Worm (Caenorhabditis elegans) whole organism, L1 larva: ENCODE data around the gene C15H11.11.

Source experiments
- C16A3.4 ChIP-seq: fragments of 150-350 bp; optimal IDR thresholded peaks from 2 replicates; lab custom pipeline; 2014; ENCODE audit warnings: missing biosample characterization, missing genetic modification characterization
- F16B12.6 ChIP-seq: fragments of 150-350 bp; optimal IDR thresholded peaks from 2 replicates; lab custom pipeline; 2014; ENCODE audit warnings: missing biosample characterization, missing genetic modification characterization
- aha-1 ChIP-seq: fragments of 150-350 bp; optimal IDR thresholded peaks from 2 replicates; lab custom pipeline; 2014; ENCODE audit warnings: missing biosample characterization, missing genetic modification characterization
- ama-1 ChIP-seq: fragments of 150-350 bp; optimal IDR thresholded peaks from 2 replicates; lab custom pipeline; 2014
- ceh-63 ChIP-seq: fragments of 200-800 bp; sonication (Bioruptor generic); optimal IDR thresholded peaks from 2 replicates; lab custom pipeline; 2018; ENCODE audit warnings: mild to moderate bottlenecking, missing genetic modification characterization, missing compliant biosample characterization
- ceh-82 ChIP-seq, 3 experiments: fragments of 150-350 bp in 1 of 3; sonication (generic microtip) in 2 of 3; optimal IDR thresholded peaks; 2 replicates each; lab custom pipeline; 2014 to 2017; ENCODE audit warnings: missing biosample characterization in 3 of 3, missing genetic modification characterization in 3 of 3
- ceh-88 ChIP-seq: fragments of 200-800 bp; sonication (Bioruptor generic); IDR thresholded peaks from 2 replicates; pipeline ENCODE4 v1.3.6; 2022; ENCODE audit warnings: missing genetic modification characterization, missing compliant biosample characterization
- dpl-1 ChIP-seq, 3 experiments: fragments of 150-350 bp in 2 of 3; sonication (generic microtip) in 1 of 3; optimal IDR thresholded peaks; 2 replicates each; lab custom pipeline; 2014 to 2017; ENCODE audit warnings: missing biosample characterization in 3 of 3, missing genetic modification characterization in 3 of 3, missing genetic modification reagents in 3 of 3
- efl-1 ChIP-seq, 4 experiments: fragments of 150-350 bp; optimal IDR thresholded peaks in 3 of 4; peaks in 1 of 4; 1 replicate in 1 of 4; 2 replicates in 3 of 4; lab custom pipeline; 2014; ENCODE audit warnings: missing biosample characterization in 2 of 4, missing genetic modification characterization in 2 of 4, missing genetic modification reagents in 2 of 4
- egl-13 ChIP-seq: sonication (generic microtip); optimal IDR thresholded peaks from 2 replicates; lab custom pipeline; 2016; ENCODE audit warnings: missing genotype, missing genetic modification reagents, missing genetic modification characterization, missing compliant biosample characterization
- elt-2 ChIP-seq: sonication (generic microtip); optimal IDR thresholded peaks from 2 replicates; lab custom pipeline; 2016; ENCODE audit warnings: missing genetic modification characterization, mild to moderate bottlenecking, inconsistent platforms, missing compliant biosample characterization, missing genetic modification reagents
- elt-3 ChIP-seq, 6 experiments: fragments of 150-350 bp in 1 of 6; sonication (generic microtip); optimal IDR thresholded peaks; 2 replicates each; lab custom pipeline; 2017 to 2018; ENCODE audit warnings: missing biosample characterization in 6 of 6, missing genetic modification characterization in 6 of 6, inconsistent platforms in 1 of 6
- fkh-8 ChIP-seq: sonication (generic microtip); optimal IDR thresholded peaks from 2 replicates; lab custom pipeline; 2016; ENCODE audit warnings: mild to moderate bottlenecking, missing genetic modification characterization, missing compliant biosample characterization
- irx-1 ChIP-seq: sonication (generic microtip); optimal IDR thresholded peaks from 2 replicates; lab custom pipeline; 2016; ENCODE audit warnings: missing genetic modification characterization, missing compliant biosample characterization
- isw-1 ChIP-seq: fragments of 200-800 bp; sonication (Bioruptor generic); IDR thresholded peaks from 2 replicates; pipeline ENCODE4 v1.3.6; 2022; ENCODE audit warnings: missing genetic modification characterization, missing compliant biosample characterization
- jun-1 ChIP-seq: fragments of 150-350 bp; optimal IDR thresholded peaks from 2 replicates; lab custom pipeline; 2014; ENCODE audit warnings: missing biosample characterization, missing genetic modification reagents, missing genetic modification characterization
- lin-14 ChIP-seq: fragments of 200-800 bp; sonication (Bioruptor generic); optimal IDR thresholded peaks from 2 replicates; lab custom pipeline; 2018; ENCODE audit warnings: mild to moderate bottlenecking, missing genetic modification characterization, moderate library complexity, missing compliant biosample characterization
- lin-15B ChIP-seq: fragments of 150-350 bp; sonication (generic microtip); optimal IDR thresholded peaks from 3 replicates; lab custom pipeline; 2014; ENCODE audit warnings: missing biosample characterization, missing genetic modification characterization
- lin-35 ChIP-seq, 2 experiments: fragments of 150-350 bp; optimal IDR thresholded peaks; 2 replicates each; lab custom pipeline; 2014; ENCODE audit warnings: missing biosample characterization in 2 of 2, missing genetic modification characterization in 2 of 2, missing genetic modification reagents in 2 of 2
- lin-39 ChIP-seq: fragments of 150-350 bp; optimal IDR thresholded peaks from 2 replicates; lab custom pipeline; 2014; ENCODE audit warnings: missing biosample characterization, missing genetic modification reagents, missing genetic modification characterization
- lsy-2 ChIP-seq, 2 experiments: fragments of 150-350 bp; optimal IDR thresholded peaks; 2 replicates each; lab custom pipeline; 2014; ENCODE audit warnings: missing biosample characterization in 2 of 2, missing genetic modification characterization in 2 of 2
- mab-9 ChIP-seq: fragments of 200-800 bp; sonication (Bioruptor generic); IDR thresholded peaks from 2 replicates; pipeline ENCODE4 v1.3.6; 2022; ENCODE audit warnings: missing genetic modification reagents, missing genetic modification characterization, missing compliant biosample characterization
- mdl-1 ChIP-seq, 2 experiments: fragments of 150-350 bp; optimal IDR thresholded peaks; 2 replicates each; lab custom pipeline; 2014 to 2017; ENCODE audit warnings: missing biosample characterization in 2 of 2, missing genetic modification characterization in 2 of 2, inconsistent platforms in 1 of 2
- nhr-12 ChIP-seq: sonication (generic microtip); optimal IDR thresholded peaks from 2 replicates; lab custom pipeline; 2017; ENCODE audit warnings: missing biosample characterization, missing genetic modification characterization
- nhr-20 ChIP-seq: sonication (generic microtip); optimal IDR thresholded peaks from 2 replicates; lab custom pipeline; 2016; ENCODE audit warnings: mild to moderate bottlenecking, missing genetic modification characterization, missing compliant biosample characterization
- nhr-237 ChIP-seq: fragments of 150-350 bp; optimal IDR thresholded peaks from 2 replicates; lab custom pipeline; 2014; ENCODE audit warnings: missing biosample characterization, missing genetic modification characterization
- nhr-47 ChIP-seq: sonication (generic microtip); optimal IDR thresholded peaks from 2 replicates; lab custom pipeline; 2016; ENCODE audit warnings: mild to moderate bottlenecking, missing genetic modification characterization, moderate library complexity, missing compliant biosample characterization
- nhr-71 ChIP-seq: sonication (generic microtip); optimal IDR thresholded peaks from 2 replicates; lab custom pipeline; 2016; ENCODE audit warnings: mild to moderate bottlenecking, missing genetic modification characterization, moderate library complexity, missing compliant biosample characterization
- nhr-76 ChIP-seq: sonication (generic microtip); optimal IDR thresholded peaks from 2 replicates; lab custom pipeline; 2017; ENCODE audit warnings: missing biosample characterization, missing genetic modification characterization
- nhr-77 ChIP-seq: fragments of 150-350 bp; optimal IDR thresholded peaks from 2 replicates; lab custom pipeline; 2014; ENCODE audit warnings: missing biosample characterization, missing genetic modification characterization
- nhr-84 ChIP-seq: sonication (generic microtip); optimal IDR thresholded peaks from 2 replicates; lab custom pipeline; 2017; ENCODE audit warnings: missing biosample characterization, missing genetic modification characterization
- pax-3 ChIP-seq: fragments of 200-800 bp; sonication (Bioruptor generic); optimal IDR thresholded peaks from 2 replicates; lab custom pipeline; 2018; ENCODE audit warnings: mild to moderate bottlenecking, missing genetic modification characterization, moderate library complexity, missing compliant biosample characterization
- snpc-4 ChIP-seq: fragments of 150-350 bp; optimal IDR thresholded peaks from 2 replicates; lab custom pipeline; 2014; ENCODE audit warnings: missing biosample characterization, missing genetic modification characterization
- snu-23 ChIP-seq: sonication (generic microtip); optimal IDR thresholded peaks from 2 replicates; lab custom pipeline; 2016; ENCODE audit warnings: missing genetic modification characterization, missing compliant biosample characterization
- unc-130 ChIP-seq: fragments of 150-350 bp; optimal IDR thresholded peaks from 2 replicates; lab custom pipeline; 2017; ENCODE audit warnings: missing biosample characterization, missing genetic modification characterization, inconsistent platforms
- vab-15 ChIP-seq: sonication (generic microtip); optimal IDR thresholded peaks from 2 replicates; lab custom pipeline; 2017; ENCODE audit warnings: missing genotype, mild to moderate bottlenecking, missing genetic modification characterization, missing compliant biosample characterization
- zip-4 ChIP-seq: fragments of 200-800 bp; sonication (Bioruptor generic); optimal IDR thresholded peaks from 2 replicates; lab custom pipeline; 2018; ENCODE audit warnings: mild to moderate bottlenecking, missing genetic modification characterization, moderate library complexity, missing compliant biosample characterization

The C15H11.11 gene

DNA sequence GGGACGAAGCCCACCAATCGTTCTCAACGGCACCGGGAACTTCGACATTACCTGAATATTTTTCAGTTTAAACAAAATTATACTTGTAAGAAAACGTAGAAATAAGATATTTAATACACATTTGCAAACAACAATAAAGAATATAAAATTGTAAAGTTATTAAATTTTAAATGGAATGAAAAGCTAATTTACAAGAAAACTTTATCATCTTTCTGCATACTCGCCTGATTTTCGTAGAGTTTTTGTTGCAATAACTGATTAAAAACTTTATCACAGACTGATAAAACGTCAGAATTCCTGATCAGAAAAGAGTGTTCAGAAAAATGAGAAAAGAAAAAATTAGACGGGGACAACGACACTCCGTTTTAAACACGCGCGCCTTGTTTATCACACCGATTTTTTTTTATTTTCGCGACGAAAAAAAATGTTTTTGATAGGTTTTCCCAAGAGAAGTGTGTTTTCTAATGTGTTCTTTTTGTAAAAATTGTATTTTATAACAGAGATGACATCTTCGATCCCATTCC, 32.0 kb downstream of the C15H11.11 start, which contains the start of the genes dlat-1 and fntb-1 (continued):
- TF ChIP-seq nhr-76 (tag; lab: Kevin White, UChicago) (no peak), fkh-8 (tag; lab: Kevin White, UChicago) (no peak), lin-35 (GFP tag; optimal IDR thresholded peaks at IDR 0.05; lab: Kevin White, UChicago) (peak in 1 of 2 experiments; percentile 29), ceh-82 (tag; optimal IDR thresholded peaks at IDR 0.05; lab: Kevin White, UChicago) (no peak), jun-1 (tag; lab: Kevin White, UChicago) (no peak), lin-14 (GFP tag; lab: Kevin White, UChicago) (no peak), nhr-77 (tag; lab: Kevin White, UChicago) (no peak), ama-1 (lab: Kevin White, UChicago) (peak; percentile 31), mab-9 (no peak), nhr-237 (tag; lab: Kevin White, UChicago) (no peak), lsy-2 (tag; optimal IDR thresholded peaks at IDR 0.05; lab: Kevin White, UChicago) (peak in 1 of 2 experiments; percentile 27), F16B12.6 (tag; lab: Kevin White, UChicago) (no peak), nhr-84 (no peak), egl-13 (tag; lab: Kevin White, UChicago) (no peak), C16A3.4 (no peak), aha-1 (tag; lab: Kevin White, UChicago) (no peak), elt-3 (tag; optimal IDR thresholded peaks at IDR 0.05; lab: Kevin White, UChicago) (peak in 1 of 6 experiments; percentile 9), elt-2 (tag; lab: Kevin White, UChicago) (peak; percentile 70), snpc-4 (no peak), lin-15B (tag; lab: Kevin White, UChicago) (no peak), nhr-47 (tag; lab: Kevin White, UChicago) (no peak), mdl-1 (tag; optimal IDR thresholded peaks at IDR 0.05; lab: Kevin White, UChicago) (no peak), ceh-63 (GFP tag; lab: Kevin White, UChicago) (no peak), lin-39 (no peak), nhr-71 (tag; lab: Kevin White, UChicago) (peak; percentile 29), dpl-1 (GFP tag; optimal IDR thresholded peaks at IDR 0.05; lab: Kevin White, UChicago) (peak in 2 of 3 experiments; percentile 4 to 32), efl-1 (optimal IDR thresholded peaks at IDR 0.05; lab: Kevin White, UChicago) (peak; percentile 12 to 25), efl-1 (GFP tag; optimal IDR thresholded peaks at IDR 0.05 in 1 of 2; lab: Kevin White, UChicago) (peak; percentile 20 to 90), vab-15 (tag; lab: Kevin White, UChicago) (no peak), irx-1 (tag; lab: Kevin White, UChicago) (no peak)

ce11 chrV:14448669-14449068, 33.4 kb downstream of the C15H11.11 start:
- TF ChIP-seq elt-3 (tag; optimal IDR thresholded peaks at IDR 0.05; lab: Kevin White, UChicago) (peak in 1 of 6 experiments; percentile 69), ceh-88 (GFP tag; lab: Robert Waterston, UW) (no peak), zip-4 (no peak), nhr-71 (tag; lab: Kevin White, UChicago) (peak; percentile 14)
- TF ChIP-seq, all 84 proteins: peak for 2

DNA sequence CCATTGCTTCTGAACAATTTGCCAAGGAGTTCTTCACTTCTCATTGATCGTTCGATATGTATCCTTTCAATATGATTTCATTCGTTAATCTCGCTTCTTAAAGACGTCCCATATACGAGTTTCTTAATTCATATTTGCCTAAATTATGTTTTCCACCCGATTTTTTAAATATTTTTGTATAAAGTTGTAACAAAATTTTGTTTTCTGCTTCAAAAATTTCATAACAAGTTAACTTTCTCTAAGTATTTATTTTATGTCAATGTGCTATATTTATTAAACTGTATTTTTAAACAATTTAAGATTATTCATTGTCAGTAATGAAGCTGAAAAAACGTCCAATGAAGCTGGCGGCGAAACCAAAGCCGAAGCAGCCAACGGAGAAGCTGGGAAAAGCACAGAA, 34.1 kb downstream of the C15H11.11 start, which contains the start of gene F23B12.7:
Gene F23B12.7, plus strand, starts transcription at position 301 of the 400 bp plus-strand sequence.
- TF ChIP-seq elt-2 (tag; lab: Kevin White, UChicago) (no peak), pax-3 (tag; lab: Kevin White, UChicago) (no peak)

DNA sequence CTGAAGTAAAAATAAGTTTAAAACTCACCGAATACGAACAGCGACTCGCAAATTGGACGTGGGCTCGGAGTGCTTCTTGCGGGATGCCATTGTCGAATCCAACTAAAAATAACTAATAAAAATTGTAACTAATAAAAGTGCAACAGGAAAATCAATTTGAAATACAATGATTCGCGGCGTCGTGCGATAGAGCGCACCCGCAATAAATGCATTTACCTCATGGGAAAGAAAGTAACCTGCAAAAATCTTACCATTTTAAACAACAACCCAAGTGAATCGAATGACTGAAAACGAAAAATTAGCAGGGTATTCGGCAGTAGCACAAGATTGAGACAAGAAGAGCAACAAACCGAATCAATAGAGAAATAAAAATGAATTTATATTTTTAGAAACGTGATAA, 41.3 kb downstream of the C15H11.11 start, which contains the start of gene bmk-1:
Gene bmk-1, minus strand, starts transcription at position 359 of the 400 bp plus-strand sequence.
- TF ChIP-seq nhr-76 (tag; lab: Kevin White, UChicago) (no peak), lin-35 (GFP tag; optimal IDR thresholded peaks at IDR 0.05; lab: Kevin White, UChicago) (peak; percentile 71 to 92), nhr-77 (tag; lab: Kevin White, UChicago) (no peak), nhr-12 (no peak), unc-130 (peak; percentile 16), efl-1 (optimal IDR thresholded peaks at IDR 0.05; lab: Kevin White, UChicago) (peak; percentile 82 to 94), efl-1 (GFP tag; optimal IDR thresholded peaks at IDR 0.05 in 1 of 2; lab: Kevin White, UChicago) (peak; percentile 84 to 99), C16A3.4 (peak; percentile 23), nhr-20 (tag; lab: Kevin White, UChicago) (peak; percentile 13), snu-23 (peak; percentile 4), isw-1 (no peak), lsy-2 (tag; optimal IDR thresholded peaks at IDR 0.05; lab: Kevin White, UChicago) (peak in 1 of 2 experiments; percentile 49), dpl-1 (GFP tag; optimal IDR thresholded peaks at IDR 0.05; lab: Kevin White, UChicago) (peak; percentile 75 to 87 (median 82))
